Fruit fly (Drosophila melanogaster) whole organism, embryonic: ENCODE data around the gene Bem46.

ENCODE experiments used
- Atf3 ChIP-seq: fragments of 200-800 bp; sonication (Bioruptor generic); optimal IDR thresholded peaks from 3 replicates; lab custom pipeline; 2016; ENCODE audit warnings: missing biosample characterization, missing genetic modification characterization
- CG10267 ChIP-seq: fragments of 200-800 bp; sonication (Bioruptor generic); optimal IDR thresholded peaks from 2 replicates; lab custom pipeline; 2018; ENCODE audit warnings: missing biosample characterization, mild to moderate bottlenecking, missing genetic modification characterization, moderate library complexity
- CG11696 ChIP-seq: fragments of 200-800 bp; sonication (Bioruptor generic); IDR thresholded peaks from 2 replicates; pipeline ENCODE4 v1.3.6; 2022; ENCODE audit warnings: missing biosample characterization, missing genetic modification characterization
- CG12236 ChIP-seq: fragments of 200-800 bp; sonication (Bioruptor generic); optimal IDR thresholded peaks from 2 replicates; lab custom pipeline; 2016; ENCODE audit warnings: missing biosample characterization, missing genetic modification characterization
- CG14014 ChIP-seq: fragments of 200-800 bp; sonication (Bioruptor generic); IDR thresholded peaks from 2 replicates; pipeline ENCODE4 v1.3.6; 2022; ENCODE audit warnings: missing biosample characterization, missing genetic modification characterization
- CG17912 ChIP-seq: fragments of 200-800 bp; sonication (Bioruptor generic); optimal IDR thresholded peaks from 2 replicates; lab custom pipeline; 2018; ENCODE audit warnings: missing biosample characterization, mild to moderate bottlenecking, missing genetic modification characterization
- CG18011 ChIP-seq: fragments of 200-800 bp; sonication (Bioruptor generic); optimal IDR thresholded peaks from 2 replicates; lab custom pipeline; 2017; ENCODE audit warnings: missing biosample characterization, missing genetic modification characterization, mild to moderate bottlenecking, moderate library complexity, missing genotype
- CG18764 ChIP-seq: fragments of 200-800 bp; sonication (Bioruptor generic); optimal IDR thresholded peaks from 3 replicates; lab custom pipeline; 2016; ENCODE audit warnings: missing biosample characterization, missing genetic modification characterization
- CG30431 ChIP-seq: fragments of 200-800 bp; sonication (Bioruptor generic); optimal IDR thresholded peaks from 2 replicates; lab custom pipeline; 2017; ENCODE audit warnings: missing biosample characterization, missing genetic modification characterization
- CG31388 ChIP-seq: fragments of 200-800 bp; sonication (Bioruptor generic); optimal IDR thresholded peaks from 2 replicates; lab custom pipeline; 2016; ENCODE audit warnings: missing biosample characterization, missing genetic modification characterization
- CG33557 ChIP-seq: fragments of 200-800 bp; sonication (Bioruptor generic); optimal IDR thresholded peaks from 2 replicates; lab custom pipeline; 2019; ENCODE audit warnings: missing biosample characterization, mild to moderate bottlenecking, missing genetic modification characterization, moderate library complexity
- CG34422 ChIP-seq: fragments of 200-800 bp; sonication (Bioruptor generic); IDR thresholded peaks from 3 replicates; pipeline ENCODE4 v1.3.6; 2022; ENCODE audit warnings: missing biosample characterization, missing genetic modification characterization
- CG4328 ChIP-seq: fragments of 200-800 bp; sonication (Bioruptor generic); optimal IDR thresholded peaks from 3 replicates; lab custom pipeline; 2017; ENCODE audit warnings: missing biosample characterization, missing genetic modification reagents, missing genetic modification characterization
- CG4617 ChIP-seq: fragments of 200-800 bp; sonication (Bioruptor generic); optimal IDR thresholded peaks from 3 replicates; lab custom pipeline; 2016; ENCODE audit warnings: missing biosample characterization, missing genetic modification characterization, borderline replicate concordance
- CG7271 ChIP-seq: fragments of 200-800 bp; sonication (Bioruptor generic); optimal IDR thresholded peaks from 2 replicates; lab custom pipeline; 2018; ENCODE audit warnings: missing biosample characterization, mild to moderate bottlenecking, missing genetic modification characterization, moderate library complexity
- CG7745 ChIP-seq: fragments of 200-800 bp; sonication (Bioruptor generic); optimal IDR thresholded peaks from 2 replicates; lab custom pipeline; 2018; ENCODE audit warnings: missing biosample characterization, mild to moderate bottlenecking, missing genetic modification characterization, moderate library complexity
- CG8281 ChIP-seq: fragments of 200-800 bp; sonication (Bioruptor generic); optimal IDR thresholded peaks from 2 replicates; lab custom pipeline; 2018; ENCODE audit warnings: missing biosample characterization, mild to moderate bottlenecking, missing genetic modification characterization, moderate library complexity
- CG8765 ChIP-seq: fragments of 200-800 bp; sonication (Bioruptor generic); IDR thresholded peaks from 2 replicates; pipeline ENCODE4 v1.3.6; 2022; ENCODE audit warnings: missing biosample characterization, missing genetic modification characterization
- CG9797 ChIP-seq: fragments of 200-800 bp; sonication (Bioruptor generic); optimal IDR thresholded peaks from 3 replicates; lab custom pipeline; 2018; ENCODE audit warnings: missing biosample characterization, mild to moderate bottlenecking, missing genetic modification characterization
- Doc2 ChIP-seq: fragments of 200-800 bp; sonication (Bioruptor generic); IDR thresholded peaks from 2 replicates; pipeline ENCODE4 v1.3.6; 2022; ENCODE audit warnings: missing biosample characterization, missing genetic modification characterization
- E2f2 ChIP-seq: fragments of 200-800 bp; sonication (Bioruptor generic); IDR thresholded peaks from 2 replicates; pipeline ENCODE4 v1.3.6; 2022; ENCODE audit warnings: missing biosample characterization, missing genetic modification characterization
- Hand ChIP-seq: fragments of 200-800 bp; sonication (Bioruptor generic); optimal IDR thresholded peaks from 2 replicates; lab custom pipeline; 2017; ENCODE audit warnings: mild to moderate bottlenecking, missing biosample characterization, missing genetic modification reagents, missing genetic modification characterization
- MESR4 ChIP-seq: fragments of 200-800 bp; sonication (Bioruptor generic); optimal IDR thresholded peaks from 2 replicates; lab custom pipeline; 2018; ENCODE audit warnings: missing biosample characterization, mild to moderate bottlenecking, missing genetic modification characterization, moderate library complexity
- MTF-1 ChIP-seq: fragments of 200-800 bp; sonication (Bioruptor generic); optimal IDR thresholded peaks from 2 replicates; lab custom pipeline; 2018; ENCODE audit warnings: missing biosample characterization, mild to moderate bottlenecking, missing genetic modification characterization, borderline replicate concordance
- Scr ChIP-seq: fragments of 200-800 bp; sonication (Bioruptor generic); IDR thresholded peaks from 2 replicates; pipeline ENCODE4 v1.3.6; 2022; ENCODE audit warnings: missing biosample characterization, missing genetic modification characterization; ENCODE audit not compliant: partially characterized antibody
- ab ChIP-seq: fragments of 200-800 bp; sonication (Bioruptor generic); optimal IDR thresholded peaks from 2 replicates; lab custom pipeline; 2016; ENCODE audit warnings: missing biosample characterization, missing genetic modification characterization
- bcd ChIP-seq: fragments of 200-800 bp; sonication (Bioruptor generic); optimal IDR thresholded peaks from 2 replicates; lab custom pipeline; 2017; ENCODE audit warnings: missing biosample characterization, mild to moderate bottlenecking, missing genetic modification characterization
- cad ChIP-seq: fragments of >200 bp; optimal IDR thresholded peaks from 2 replicates; lab custom pipeline; 2017; ENCODE audit warnings: missing biosample characterization, missing genetic modification characterization
- cato ChIP-seq: fragments of 200-800 bp; sonication (Bioruptor generic); optimal IDR thresholded peaks from 2 replicates; lab custom pipeline; 2016; ENCODE audit warnings: missing biosample characterization, missing genetic modification characterization, borderline replicate concordance
- crp ChIP-seq, 2 experiments: fragments of 200-800 bp; sonication (Bioruptor generic); optimal IDR thresholded peaks; 2 replicates in 1 of 2; 3 replicates in 1 of 2; lab custom pipeline; 2017; ENCODE audit warnings: missing biosample characterization in 2 of 2, missing genetic modification characterization in 2 of 2, mild to moderate bottlenecking in 1 of 2, moderate library complexity in 1 of 2
- da ChIP-seq: fragments of 200-800 bp; sonication (Bioruptor generic); optimal IDR thresholded peaks from 2 replicates; lab custom pipeline; 2016; ENCODE audit warnings: missing biosample characterization, missing genetic modification characterization
- dpn ChIP-seq, 2 experiments: fragments of 200-800 bp; sonication (Bioruptor generic); optimal IDR thresholded peaks; 3 replicates each; lab custom pipeline; 2016; ENCODE audit warnings: missing biosample characterization in 2 of 2, missing genetic modification characterization in 2 of 2
- eyg ChIP-seq: fragments of 200-800 bp; sonication (Bioruptor generic); optimal IDR thresholded peaks from 3 replicates; lab custom pipeline; 2016; ENCODE audit warnings: missing biosample characterization, missing genetic modification characterization
- ftz-f1 ChIP-seq: fragments of 200-800 bp; sonication (Bioruptor generic); optimal IDR thresholded peaks from 2 replicates; lab custom pipeline; 2016; ENCODE audit warnings: missing biosample characterization, missing genetic modification characterization
- gsb ChIP-seq: fragments of 200-800 bp; sonication (Bioruptor generic); IDR thresholded peaks from 2 replicates; pipeline ENCODE4 v1.3.6; 2022; ENCODE audit warnings: missing biosample characterization, missing genetic modification characterization
- ind ChIP-seq: fragments of 200-800 bp; sonication (Bioruptor generic); optimal IDR thresholded peaks from 3 replicates; lab custom pipeline; 2016; ENCODE audit warnings: missing biosample characterization, missing genetic modification characterization
- jing ChIP-seq: fragments of 200-800 bp; sonication (Bioruptor generic); optimal IDR thresholded peaks from 2 replicates; lab custom pipeline; 2018; ENCODE audit warnings: missing biosample characterization, mild to moderate bottlenecking, missing genetic modification characterization
- kay ChIP-seq: fragments of 200-800 bp; sonication (Bioruptor generic); optimal IDR thresholded peaks from 2 replicates; lab custom pipeline; 2016; ENCODE audit warnings: missing biosample characterization, missing genetic modification characterization
- mam ChIP-seq: fragments of 200-800 bp; sonication (Bioruptor generic); optimal IDR thresholded peaks from 3 replicates; lab custom pipeline; 2016; ENCODE audit warnings: missing biosample characterization, missing genetic modification characterization
- nom ChIP-seq: fragments of 200-800 bp; sonication (Bioruptor generic); optimal IDR thresholded peaks from 2 replicates; lab custom pipeline; 2017; ENCODE audit warnings: missing biosample characterization, missing genetic modification characterization, mild to moderate bottlenecking, moderate library complexity, missing genetic modification reagents
- peb ChIP-seq: fragments of 200-800 bp; sonication (Bioruptor generic); IDR thresholded peaks from 2 replicates; pipeline ENCODE4 v1.3.6; 2022; ENCODE audit warnings: missing biosample characterization, missing genetic modification characterization
- phol ChIP-seq: fragments of 200-800 bp; sonication (Bioruptor generic); optimal IDR thresholded peaks from 3 replicates; lab custom pipeline; 2018; ENCODE audit warnings: missing biosample characterization, mild to moderate bottlenecking, missing genetic modification characterization, moderate library complexity
- salm ChIP-seq: fragments of 200-800 bp; sonication (Bioruptor generic); optimal IDR thresholded peaks from 2 replicates; lab custom pipeline; 2018; ENCODE audit warnings: missing biosample characterization, mild to moderate bottlenecking, missing genetic modification characterization
- schlank ChIP-seq: fragments of 200-800 bp; sonication (Bioruptor generic); optimal IDR thresholded peaks from 2 replicates; lab custom pipeline; 2018; ENCODE audit warnings: missing biosample characterization, mild to moderate bottlenecking, missing genetic modification characterization
- shn ChIP-seq: fragments of 200-800 bp; sonication (Bioruptor generic); optimal IDR thresholded peaks from 3 replicates; lab custom pipeline; 2016; ENCODE audit warnings: missing biosample characterization, missing genetic modification characterization
- sqz ChIP-seq: fragments of 200-800 bp; sonication (Bioruptor generic); optimal IDR thresholded peaks from 3 replicates; lab custom pipeline; 2018; ENCODE audit warnings: missing biosample characterization, mild to moderate bottlenecking, missing genetic modification characterization
- stc ChIP-seq: fragments of 200-800 bp; sonication (Bioruptor generic); IDR thresholded peaks from 2 replicates; pipeline ENCODE4 v1.3.6; 2022; ENCODE audit warnings: missing biosample characterization, missing genetic modification characterization
- unpg ChIP-seq: fragments of 200-800 bp; sonication (Bioruptor generic); optimal IDR thresholded peaks from 3 replicates; lab custom pipeline; 2018; ENCODE audit warnings: missing biosample characterization, mild to moderate bottlenecking, missing genetic modification characterization, moderate library complexity
- wdn ChIP-seq: fragments of 200-800 bp; sonication (Bioruptor generic); IDR thresholded peaks from 2 replicates; pipeline ENCODE4 v1.3.6; 2022; ENCODE audit warnings: missing biosample characterization, missing genetic modification characterization
- yki ChIP-seq: fragments of >200 bp; optimal IDR thresholded peaks from 3 replicates; lab custom pipeline; 2018

The Bem46 gene

dm6 chr2L:2972439-2972936, 15.4 kb upstream of the Bem46 start, which contains the start of the genes Rrp1 and gammaTub23C (continued):
- TF ChIP-seq salm (tag; lab: Kevin White, UChicago) (peak; percentile 61), stc (peak; percentile 42; the same call in 1 of the 2 replicates), Scr (GFP tag; lab: Robert Waterston, UW) (no peak), wdn (no peak; the same call in 1 of the 2 replicates), gsb (GFP tag; lab: Robert Waterston, UW) (no peak; the same call in 1 of the 2 replicates), CG4617 (GFP tag; lab: Kevin White, UChicago) (peak; percentile 84), bcd (GFP tag; lab: Kevin White, UChicago) (peak; percentile 93), CG10267 (tag; lab: Kevin White, UChicago) (peak; percentile 97), CG4328 (GFP tag; lab: Kevin White, UChicago) (peak; percentile 84), MESR4 (GFP tag; lab: Kevin White, UChicago) (peak; percentile 2), CG30431 (GFP tag; lab: Kevin White, UChicago) (peak; percentile 88), ftz-f1 (GFP tag; lab: Kevin White, UChicago) (peak; percentile 40), cato (peak; percentile 92), peb (GFP tag; lab: Robert Waterston, UW) (peak; percentile 82), Doc2 (GFP tag; lab: Robert Waterston, UW) (peak; percentile 77; the same call in 1 of the 2 replicates), CG8765 (GFP tag; lab: Robert Waterston, UW) (peak; percentile 61; the same call in 1 of the 2 replicates), da (no peak), jing (GFP tag; lab: Kevin White, UChicago) (peak; percentile 63), CG34422 (peak; percentile 74; the same call in 2 of the 3 replicates), CG8281 (tag; lab: Kevin White, UChicago) (peak; percentile 73), CG18011 (peak; percentile 70), crp (GFP tag; optimal IDR thresholded peaks at IDR 0.05; lab: Kevin White, UChicago) (peak in 1 of 2 experiments; percentile 63), kay (GFP tag; lab: Kevin White, UChicago) (peak; percentile 83), schlank (peak; percentile 56), Atf3 (GFP tag; lab: Kevin White, UChicago) (peak; percentile 85), phol (tag; lab: Kevin White, UChicago) (peak; percentile 96), CG33557 (peak; percentile 90), dpn (GFP tag; optimal IDR thresholded peaks at IDR 0.05; lab: Kevin White, UChicago) (peak; percentile 81 to 89), unpg (GFP tag; lab: Kevin White, UChicago) (peak; percentile 82), sqz (GFP tag; lab: Kevin White, UChicago) (no peak), mam (GFP tag; lab: Kevin White, UChicago) (peak; percentile 72), CG7271 (peak; percentile 35), CG9797 (GFP tag; lab: Kevin White, UChicago) (peak; percentile 42), CG12236 (peak; percentile 41), cad (GFP tag; lab: Kevin White, UChicago) (no peak), CG14014 (GFP tag; lab: Robert Waterston, UW) (peak; percentile 74), CG18764 (GFP tag; lab: Kevin White, UChicago) (peak; percentile 88), CG17912 (peak; percentile 37), shn (GFP tag; lab: Kevin White, UChicago) (peak; percentile 58), E2f2 (GFP tag; lab: Robert Waterston, UW) (peak; percentile 68), eyg (GFP tag; lab: Kevin White, UChicago) (peak; percentile 35), ab (GFP tag; lab: Kevin White, UChicago) (peak; percentile 48), CG11696 (GFP tag; lab: Robert Waterston, UW) (0 out of 2 replicates have a peak, but pooled peaks have one; percentile 38), Hand (peak; percentile 75), nom (GFP tag; lab: Kevin White, UChicago) (peak; percentile 84), CG7745 (tag; lab: Kevin White, UChicago) (no peak), ind (peak; percentile 93), CG31388 (GFP tag; lab: Kevin White, UChicago) (peak; percentile 66), MTF-1 (GFP tag; lab: Kevin White, UChicago) (peak; percentile 43), yki (lab: Kevin White, UChicago) (no peak)
